Fruit fly (Drosophila melanogaster): Measurements from ENCODE around the gene eIF4E1.

eIF4E1 gene

dm6 chr3L:9370907-9371365 lies 31.3 kb downstream of the eIF4E1 start, which contains the start of gene Fdx1:
Gene Fdx1 (minus strand): TSS chr3L:9371238.
- TF ChIP-seq HLH4C (GFP tag; IDR thresholded peaks at IDR 0.05; ENCODE audit: partially characterized antibody) (peak; percentile 73), CG11093 (GFP tag; IDR thresholded peaks at IDR 0.05) (no peak), trem (tag; optimal IDR thresholded peaks at IDR 0.05) (peak; percentile 34), CTCF (GFP tag; optimal IDR thresholded peaks at IDR 0.05) (no peak), CG2116 (GFP tag; optimal IDR thresholded peaks at IDR 0.05) (peak; percentile 91), CG10431 (GFP tag; optimal IDR thresholded peaks at IDR 0.05) (no peak), grau (tag; optimal IDR thresholded peaks at IDR 0.05) (peak; percentile 50), CG4328 (GFP tag; optimal IDR thresholded peaks at IDR 0.05) (no peak), CG7839 (tag; optimal IDR thresholded peaks at IDR 0.05) (peak; percentile 32), hb (GFP tag; IDR thresholded peaks at IDR 0.05; ENCODE audit: partially characterized antibody) (no peak), CG16815 (GFP tag; optimal IDR thresholded peaks at IDR 0.05) (no peak), stc (GFP tag; IDR thresholded peaks at IDR 0.05) (no peak), CG17568 (GFP tag; optimal IDR thresholded peaks at IDR 0.05) (no peak), CG10462 (GFP tag; optimal IDR thresholded peaks at IDR 0.05) (no peak), CG5245 (GFP tag; optimal IDR thresholded peaks at IDR 0.05) (no peak), Dp (GFP tag; optimal IDR thresholded peaks at IDR 0.05) (peak; percentile 85), ac (GFP tag; optimal IDR thresholded peaks at IDR 0.05) (no peak), her (GFP tag; optimal IDR thresholded peaks at IDR 0.05) (no peak), Tbp (GFP tag; optimal IDR thresholded peaks at IDR 0.05) (no peak), fd3F (GFP tag; optimal IDR thresholded peaks at IDR 0.05) (peak; percentile 16), lab (GFP tag; optimal IDR thresholded peaks at IDR 0.05) (no peak), crc (GFP tag; optimal IDR thresholded peaks at IDR 0.05) (no peak), Nf-YB (GFP tag; optimal IDR thresholded peaks at IDR 0.05) (no peak), Nf-YC (tag; optimal IDR thresholded peaks at IDR 0.05) (peak; percentile 52), CG3726 (GFP tag; IDR thresholded peaks at IDR 0.05) (no peak), CG1602 (GFP tag; optimal IDR thresholded peaks at IDR 0.05) (no peak), ham (GFP tag; IDR thresholded peaks at IDR 0.05) (no peak), al (GFP tag; IDR thresholded peaks at IDR 0.05) (peak; percentile 12; the same call in 1 of the 2 replicates), slp2 (GFP tag; optimal IDR thresholded peaks at IDR 0.05) (no peak), BtbVII (GFP tag; optimal IDR thresholded peaks at IDR 0.05) (peak; percentile 26), trh (GFP tag; optimal IDR thresholded peaks at IDR 0.05) (no peak), dysf (GFP tag; IDR thresholded peaks at IDR 0.05) (peak; percentile 40; the same call in 1 of the 3 replicates), Ptx1 (GFP tag; IDR thresholded peaks at IDR 0.05) (peak; percentile 60), H15 (GFP tag; IDR thresholded peaks at IDR 0.05) (0 out of 3 replicates have a peak, but pooled peaks have one; percentile 41), CG8388 (GFP tag; optimal IDR thresholded peaks at IDR 0.05) (peak; percentile 40), gsb (GFP tag; IDR thresholded peaks at IDR 0.05) (no peak), zfh2 (GFP tag; optimal IDR thresholded peaks at IDR 0.05) (peak; percentile 12), CG10267 (tag; optimal IDR thresholded peaks at IDR 0.05) (peak; percentile 39), Mrtf (GFP tag; IDR thresholded peaks at IDR 0.05) (no peak), TFAM (GFP tag; optimal IDR thresholded peaks at IDR 0.05) (no peak), H2.0 (GFP tag; IDR thresholded peaks at IDR 0.05) (peak; percentile 47; the same call in 1 of the 2 replicates), chif (GFP tag; optimal IDR thresholded peaks at IDR 0.05) (no peak), CG12769 (tag; optimal IDR thresholded peaks at IDR 0.05) (no peak), CG10543 (GFP tag; optimal IDR thresholded peaks at IDR 0.05) (peak; percentile 40), YL-1 (GFP tag; optimal IDR thresholded peaks at IDR 0.05) (peak; percentile 1), CG2712 (tag; optimal IDR thresholded peaks at IDR 0.05) (peak; percentile 45), CG12391 (tag; optimal IDR thresholded peaks at IDR 0.05) (peak; percentile 65), sisA (GFP tag; IDR thresholded peaks at IDR 0.05) (no peak), scrt (GFP tag; optimal IDR thresholded peaks at IDR 0.05) (no peak), otp (GFP tag; IDR thresholded peaks at IDR 0.05) (no peak), pros (GFP tag; optimal IDR thresholded peaks at IDR 0.05) (no peak), salm (tag; optimal IDR thresholded peaks at IDR 0.05) (no peak)
